Worm (Caenorhabditis elegans) whole organism, L3 larva: ENCODE data around the gene F43E12.1.

ENCODE experiments used
- R02D3.7 ChIP-seq: fragments of 150-350 bp; optimal IDR thresholded peaks from 2 replicates; lab custom pipeline; 2014; ENCODE audit warnings: missing biosample characterization, missing genetic modification characterization
- elt-1 ChIP-seq: fragments of 150-350 bp; optimal IDR thresholded peaks from 2 replicates; lab custom pipeline; 2014; ENCODE audit warnings: missing biosample characterization, missing genetic modification characterization
- elt-2 ChIP-seq: sonication (generic microtip); optimal IDR thresholded peaks from 2 replicates; lab custom pipeline; 2016; ENCODE audit warnings: missing genetic modification reagents, mild to moderate bottlenecking, missing genetic modification characterization, missing compliant biosample characterization
- jun-1 ChIP-seq: fragments of 150-350 bp; optimal IDR thresholded peaks from 2 replicates; lab custom pipeline; 2014; ENCODE audit warnings: missing biosample characterization, missing genetic modification reagents, missing genetic modification characterization
- nhr-12 ChIP-seq: fragments of 150-350 bp; optimal IDR thresholded peaks from 2 replicates; lab custom pipeline; 2014; ENCODE audit warnings: missing biosample characterization, missing genetic modification characterization
- nhr-28 ChIP-seq: fragments of 150-350 bp; optimal IDR thresholded peaks from 2 replicates; lab custom pipeline; 2014; ENCODE audit warnings: missing biosample characterization, missing genetic modification characterization
- sea-2 ChIP-seq: fragments of 150-350 bp; sonication (generic microtip); optimal IDR thresholded peaks from 4 replicates; lab custom pipeline; 2014; ENCODE audit warnings: missing biosample characterization, missing genetic modification reagents, missing genetic modification characterization
- unc-62 ChIP-seq: fragments of 150-350 bp; sonication (generic microtip); optimal IDR thresholded peaks from 4 replicates; lab custom pipeline; 2014; ENCODE audit warnings: missing biosample characterization, missing genetic modification reagents, missing genetic modification characterization
- ztf-11 ChIP-seq: fragments of 150-350 bp; optimal IDR thresholded peaks from 2 replicates; lab custom pipeline; 2014; ENCODE audit warnings: missing biosample characterization, missing genetic modification characterization
- ztf-4 ChIP-seq: fragments of 150-350 bp; optimal IDR thresholded peaks from 2 replicates; lab custom pipeline; 2014; ENCODE audit warnings: missing biosample characterization, missing genetic modification characterization

ce11 chrX:7187602-7188001, 10.2 kb downstream of the F43E12.1 start, which contains the start of gene C55B6.4:
- no peak for TF ChIP-seq ztf-4
- TF ChIP-seq unc-62 (GFP tag; lab: Kevin White, UChicago), result no peak
- TF ChIP-seq sea-2 (GFP tag; lab: Kevin White, UChicago), result no peak
- no peak for TF ChIP-seq elt-1 (tag; lab: Kevin White, UChicago)
- TF ChIP-seq ztf-11 (tag; lab: Kevin White, UChicago), result no peak
- TF ChIP-seq nhr-12, result no peak
- no peak for TF ChIP-seq elt-2 (tag; lab: Kevin White, UChicago)
- TF ChIP-seq jun-1 (tag; lab: Kevin White, UChicago), result no peak
- no peak for TF ChIP-seq R02D3.7 (tag; lab: Kevin White, UChicago)
- TF ChIP-seq nhr-28 (tag; lab: Kevin White, UChicago), result no peak
